Fruit fly (Drosophila melanogaster) whole organism, embryonic: ENCODE measurements around the gene sna.

Source experiments
- Ada2b ChIP-seq: fragments of 200-800 bp; sonication (Bioruptor generic); IDR thresholded peaks from 2 replicates; pipeline ENCODE4 v1.3.6; 2022; ENCODE audit warnings: missing biosample characterization, missing genetic modification characterization
- Atf6 ChIP-seq: fragments of 200-800 bp; sonication (Bioruptor generic); IDR thresholded peaks from 2 replicates; pipeline ENCODE4 v1.3.6; 2022; ENCODE audit warnings: missing biosample characterization, missing genetic modification characterization
- CG10654 ChIP-seq: fragments of 200-800 bp; sonication (Bioruptor generic); optimal IDR thresholded peaks from 2 replicates; lab custom pipeline; 2016; ENCODE audit warnings: missing biosample characterization, missing genetic modification characterization
- CG12155 ChIP-seq: fragments of 200-800 bp; sonication (Bioruptor generic); optimal IDR thresholded peaks from 3 replicates; lab custom pipeline; 2016; ENCODE audit warnings: missing biosample characterization, missing genetic modification characterization
- CG12942 ChIP-seq: fragments of 200-800 bp; sonication (Bioruptor generic); optimal IDR thresholded peaks from 3 replicates; lab custom pipeline; 2016; ENCODE audit warnings: missing biosample characterization, missing genetic modification characterization
- CG13296 ChIP-seq: fragments of 200-800 bp; sonication (Bioruptor generic); optimal IDR thresholded peaks from 3 replicates; lab custom pipeline; 2018; ENCODE audit warnings: missing biosample characterization, mild to moderate bottlenecking, missing genetic modification characterization
- CG15073 ChIP-seq: fragments of 200-800 bp; sonication (Bioruptor generic); optimal IDR thresholded peaks from 2 replicates; lab custom pipeline; 2016; ENCODE audit warnings: missing biosample characterization, missing genetic modification characterization
- CG17802 ChIP-seq: fragments of 200-800 bp; sonication (Bioruptor generic); optimal IDR thresholded peaks from 2 replicates; lab custom pipeline; 2018; ENCODE audit warnings: missing biosample characterization, mild to moderate bottlenecking, missing genetic modification characterization, moderate library complexity
- CG1792 ChIP-seq: fragments of 200-800 bp; sonication (Bioruptor generic); optimal IDR thresholded peaks from 2 replicates; lab custom pipeline; 2016; ENCODE audit warnings: missing biosample characterization, missing genetic modification characterization
- CG18476 ChIP-seq: fragments of 200-800 bp; sonication (Bioruptor generic); optimal IDR thresholded peaks from 2 replicates; lab custom pipeline; 2016; ENCODE audit warnings: missing biosample characterization, mild to moderate bottlenecking, missing genetic modification characterization
- CG30020 ChIP-seq: fragments of 200-800 bp; optimal IDR thresholded peaks from 2 replicates; lab custom pipeline; 2019; ENCODE audit warnings: missing biosample characterization, mild to moderate bottlenecking, missing genetic modification characterization, moderate library complexity
- CG3065 ChIP-seq: fragments of 200-800 bp; sonication (Bioruptor generic); optimal IDR thresholded peaks from 2 replicates; lab custom pipeline; 2016; ENCODE audit warnings: missing biosample characterization, missing genetic modification characterization
- CG32532 ChIP-seq: fragments of 200-800 bp; sonication (Bioruptor generic); IDR thresholded peaks from 2 replicates; pipeline ENCODE4 v1.3.6; 2022; ENCODE audit warnings: missing biosample characterization, missing genetic modification characterization
- CG34224 ChIP-seq: fragments of 200-800 bp; sonication (Bioruptor generic); IDR thresholded peaks from 3 replicates; pipeline ENCODE4 v1.3.6; 2022; ENCODE audit warnings: missing biosample characterization, missing genetic modification characterization; ENCODE audit not compliant: partially characterized antibody
- CG4328 ChIP-seq: fragments of 200-800 bp; sonication (Bioruptor generic); optimal IDR thresholded peaks from 3 replicates; lab custom pipeline; 2017; ENCODE audit warnings: missing biosample characterization, missing genetic modification reagents, missing genetic modification characterization
- CG4707 ChIP-seq: fragments of 200-800 bp; sonication (Bioruptor generic); optimal IDR thresholded peaks from 2 replicates; lab custom pipeline; 2018; ENCODE audit warnings: missing biosample characterization, mild to moderate bottlenecking, missing genetic modification characterization, moderate library complexity
- CG7271 ChIP-seq: fragments of 200-800 bp; sonication (Bioruptor generic); optimal IDR thresholded peaks from 2 replicates; lab custom pipeline; 2018; ENCODE audit warnings: missing biosample characterization, mild to moderate bottlenecking, missing genetic modification characterization, moderate library complexity
- CG8924 ChIP-seq: fragments of 200-800 bp; optimal IDR thresholded peaks from 3 replicates; lab custom pipeline; 2019; ENCODE audit warnings: missing biosample characterization, mild to moderate bottlenecking, missing genetic modification characterization, moderate library complexity
- D19B ChIP-seq: fragments of 200-800 bp; sonication (Bioruptor generic); optimal IDR thresholded peaks from 2 replicates; lab custom pipeline; 2017; ENCODE audit warnings: missing biosample characterization, mild to moderate bottlenecking, missing genetic modification characterization
- Deaf1 ChIP-seq: fragments of 200-800 bp; optimal IDR thresholded peaks from 3 replicates; lab custom pipeline; 2019; ENCODE audit warnings: missing biosample characterization, mild to moderate bottlenecking, missing genetic modification characterization, moderate library complexity
- Dip3 ChIP-seq: fragments of 200-800 bp; sonication (Bioruptor generic); optimal IDR thresholded peaks from 3 replicates; lab custom pipeline; 2016; ENCODE audit warnings: missing biosample characterization, missing genetic modification characterization
- Eip74EF ChIP-seq, 2 experiments: fragments of 200-800 bp in 1 of 2; fragments of >200 bp in 1 of 2; sonication (Bioruptor generic) in 1 of 2; optimal IDR thresholded peaks; 2 replicates each; lab custom pipeline; 2017 to 2019; ENCODE audit warnings: missing biosample characterization in 2 of 2, missing genetic modification characterization in 2 of 2, mild to moderate bottlenecking in 1 of 2, moderate library complexity in 1 of 2
- HHEX ChIP-seq: fragments of 200-800 bp; sonication (Bioruptor generic); optimal IDR thresholded peaks from 3 replicates; lab custom pipeline; 2017; ENCODE audit warnings: missing biosample characterization, mild to moderate bottlenecking, missing genetic modification characterization, missing genetic modification reagents
- Lim3 ChIP-seq: fragments of 200-800 bp; sonication (Bioruptor generic); IDR thresholded peaks from 2 replicates; pipeline ENCODE4 v1.3.6; 2022; ENCODE audit warnings: missing biosample characterization, missing genetic modification characterization
- Meics ChIP-seq: fragments of 200-800 bp; sonication (Bioruptor generic); optimal IDR thresholded peaks from 2 replicates; lab custom pipeline; 2017; ENCODE audit warnings: missing biosample characterization, mild to moderate bottlenecking, missing genetic modification characterization
- Neu2 ChIP-seq: fragments of 200-800 bp; sonication (Bioruptor generic); optimal IDR thresholded peaks from 3 replicates; lab custom pipeline; 2016; ENCODE audit warnings: missing biosample characterization, missing genetic modification characterization, borderline replicate concordance
- Oaz ChIP-seq: fragments of 200-800 bp; sonication (Bioruptor generic); IDR thresholded peaks from 2 replicates; pipeline ENCODE4 v1.3.6; 2022; ENCODE audit warnings: missing biosample characterization, missing genetic modification characterization
- Pdp1 ChIP-seq, 2 experiments: fragments of 200-800 bp; sonication (Bioruptor generic); optimal IDR thresholded peaks; 3 replicates each; lab custom pipeline; 2016; ENCODE audit warnings: missing biosample characterization in 2 of 2, missing genetic modification characterization in 2 of 2, mild to moderate bottlenecking in 1 of 2, moderate library complexity in 1 of 2
- Spps ChIP-seq: fragments of 200-800 bp; sonication (Bioruptor generic); optimal IDR thresholded peaks from 2 replicates; lab custom pipeline; 2018; ENCODE audit warnings: missing biosample characterization, mild to moderate bottlenecking, missing genetic modification characterization
- Sry-β ChIP-seq: fragments of 200-800 bp; sonication (Bioruptor generic); optimal IDR thresholded peaks from 2 replicates; lab custom pipeline; 2018; ENCODE audit warnings: missing biosample characterization, mild to moderate bottlenecking, missing genetic modification characterization, moderate library complexity
- ap ChIP-seq: fragments of 200-800 bp; sonication (Bioruptor generic); IDR thresholded peaks from 2 replicates; pipeline ENCODE4 v1.3.6; 2022; ENCODE audit warnings: missing biosample characterization, missing genetic modification characterization
- chinmo ChIP-seq: fragments of 200-800 bp; sonication (Bioruptor generic); IDR thresholded peaks from 4 replicates; pipeline ENCODE4 v1.3.6; 2022; ENCODE audit warnings: missing biosample characterization, missing genetic modification characterization; ENCODE audit not compliant: partially characterized antibody
- crc ChIP-seq: fragments of 200-800 bp; sonication (Bioruptor generic); optimal IDR thresholded peaks from 2 replicates; lab custom pipeline; 2016; ENCODE audit warnings: missing biosample characterization, missing genetic modification characterization
- crol ChIP-seq: fragments of 200-800 bp; sonication (Bioruptor generic); IDR thresholded peaks from 2 replicates; pipeline ENCODE4 v1.3.6; 2022; ENCODE audit warnings: missing biosample characterization, missing genetic modification characterization
- dmrt11E ChIP-seq: fragments of 200-800 bp; sonication (Bioruptor generic); optimal IDR thresholded peaks from 3 replicates; lab custom pipeline; 2018; ENCODE audit warnings: missing biosample characterization, mild to moderate bottlenecking, missing genetic modification characterization, moderate library complexity
- dmrt99B ChIP-seq: fragments of 200-800 bp; sonication (Bioruptor generic); optimal IDR thresholded peaks from 2 replicates; lab custom pipeline; 2018; ENCODE audit warnings: missing biosample characterization, mild to moderate bottlenecking, missing genetic modification characterization, moderate library complexity
- gcm2 ChIP-seq: fragments of 200-800 bp; sonication (Bioruptor generic); optimal IDR thresholded peaks from 2 replicates; lab custom pipeline; 2016; ENCODE audit warnings: missing biosample characterization, missing genetic modification characterization
- ind ChIP-seq: fragments of 200-800 bp; sonication (Bioruptor generic); optimal IDR thresholded peaks from 3 replicates; lab custom pipeline; 2016; ENCODE audit warnings: missing biosample characterization, missing genetic modification characterization
- ken ChIP-seq: fragments of 200-800 bp; sonication (Bioruptor generic); IDR thresholded peaks from 3 replicates; pipeline ENCODE4 v1.3.6; 2022; ENCODE audit warnings: missing biosample characterization, missing genetic modification characterization
- pita ChIP-seq: fragments of 200-800 bp; sonication (Bioruptor generic); optimal IDR thresholded peaks from 2 replicates; lab custom pipeline; 2017; ENCODE audit warnings: missing biosample characterization, mild to moderate bottlenecking, missing genetic modification characterization
- pum ChIP-seq: fragments of 200-800 bp; sonication (Bioruptor generic); optimal IDR thresholded peaks from 2 replicates; lab custom pipeline; 2016; ENCODE audit warnings: missing biosample characterization, missing genetic modification characterization
- ranshi ChIP-seq: fragments of 200-800 bp; sonication (Bioruptor generic); IDR thresholded peaks from 2 replicates; pipeline ENCODE4 v1.3.6; 2022; ENCODE audit warnings: missing biosample characterization, missing genetic modification characterization
- schlank ChIP-seq: fragments of 200-800 bp; sonication (Bioruptor generic); optimal IDR thresholded peaks from 2 replicates; lab custom pipeline; 2018; ENCODE audit warnings: missing biosample characterization, mild to moderate bottlenecking, missing genetic modification characterization
- sens-2 ChIP-seq: fragments of 200-800 bp; sonication (Bioruptor generic); IDR thresholded peaks from 2 replicates; pipeline ENCODE4 v1.3.6; 2022; ENCODE audit warnings: missing biosample characterization, missing genetic modification characterization
- sisA ChIP-seq: fragments of 200-800 bp; sonication (Bioruptor generic); IDR thresholded peaks from 2 replicates; pipeline ENCODE4 v1.3.6; 2022; ENCODE audit warnings: missing biosample characterization, missing genetic modification characterization
- sob ChIP-seq: fragments of 200-800 bp; sonication (Bioruptor generic); IDR thresholded peaks from 2 replicates; pipeline ENCODE4 v1.3.6; 2022; ENCODE audit warnings: missing biosample characterization, missing genetic modification characterization
- stc ChIP-seq: fragments of 200-800 bp; sonication (Bioruptor generic); IDR thresholded peaks from 2 replicates; pipeline ENCODE4 v1.3.6; 2022; ENCODE audit warnings: missing biosample characterization, missing genetic modification characterization
- stwl ChIP-seq: fragments of 200-800 bp; sonication (Bioruptor generic); optimal IDR thresholded peaks from 3 replicates; lab custom pipeline; 2018; ENCODE audit warnings: missing biosample characterization, mild to moderate bottlenecking, missing genetic modification characterization, moderate library complexity
- usp ChIP-seq: fragments of >200 bp; optimal IDR thresholded peaks from 2 replicates; lab custom pipeline; 2017; ENCODE audit warnings: missing biosample characterization, missing genetic modification characterization
- z ChIP-seq: fragments of 200-800 bp; sonication (Bioruptor generic); IDR thresholded peaks from 3 replicates; pipeline ENCODE4 v1.3.6; 2022; ENCODE audit warnings: missing biosample characterization, missing genetic modification characterization
- zen2 ChIP-seq: fragments of 200-800 bp; sonication (Bioruptor generic); IDR thresholded peaks from 3 replicates; pipeline ENCODE4 v1.3.6; 2022; ENCODE audit warnings: missing biosample characterization, missing genetic modification characterization; ENCODE audit not compliant: partially characterized antibody

The sna gene

DNA sequence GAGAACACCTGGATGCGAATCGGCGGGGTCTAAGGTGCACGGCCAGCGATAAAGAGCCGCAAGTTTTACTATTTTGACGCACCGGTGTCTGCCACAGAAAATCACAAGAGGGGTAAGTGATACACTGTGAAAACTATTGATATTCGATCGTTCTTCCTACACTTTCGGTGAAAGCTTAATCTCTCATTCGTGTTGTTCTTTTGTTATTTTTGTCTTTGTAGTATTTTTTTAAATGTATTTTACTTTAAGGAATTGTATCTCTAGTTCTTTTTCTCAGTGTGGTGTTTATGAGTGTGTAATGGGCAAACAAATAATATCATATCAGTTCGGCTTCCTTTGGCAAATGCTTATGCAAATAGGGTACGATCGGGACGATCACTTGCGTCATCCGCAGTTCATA lies 45.8 kb downstream of the sna start (continued):
- TF ChIP-seq D19B (GFP tag; lab: Kevin White, UChicago) (no peak), ken (GFP tag; lab: Robert Waterston, UW) (no peak), CG4328 (GFP tag; lab: Kevin White, UChicago) (no peak), Deaf1 (no peak), CG10654 (GFP tag; lab: Kevin White, UChicago) (no peak), CG17802 (tag; lab: Kevin White, UChicago) (peak; percentile 20), sob (GFP tag; lab: Robert Waterston, UW) (no peak; the same call in 1 of the 2 replicates), sisA (GFP tag; lab: Robert Waterston, UW) (peak; percentile 42), Dip3 (GFP tag; lab: Kevin White, UChicago) (no peak), Pdp1 (GFP tag; optimal IDR thresholded peaks at IDR 0.05; lab: Kevin White, UChicago) (peak in 1 of 2 experiments; percentile 28), Oaz (GFP tag; lab: Robert Waterston, UW) (no peak), pita (no peak), CG30020 (tag; lab: Kevin White, UChicago) (no peak), CG7271 (tag; lab: Kevin White, UChicago) (no peak), stc (GFP tag; lab: Robert Waterston, UW) (no peak), gcm2 (GFP tag; lab: Kevin White, UChicago) (no peak), CG18476 (GFP tag; lab: Kevin White, UChicago) (no peak), CG32532 (GFP tag; lab: Robert Waterston, UW) (no peak), dmrt11E (tag; lab: Kevin White, UChicago) (peak; percentile 71), ap (GFP tag; lab: Robert Waterston, UW) (no peak), CG8924 (tag; lab: Kevin White, UChicago) (peak; percentile 37), CG12155 (GFP tag; lab: Kevin White, UChicago) (no peak), z (no peak), schlank (tag; lab: Kevin White, UChicago) (no peak), Lim3 (GFP tag; lab: Robert Waterston, UW) (no peak), chinmo (GFP tag; lab: Robert Waterston, UW) (no peak), Meics (GFP tag; lab: Kevin White, UChicago) (no peak), usp (no peak), sens-2 (GFP tag; lab: Robert Waterston, UW) (no peak), crc (GFP tag; lab: Kevin White, UChicago) (no peak), CG12942 (GFP tag; lab: Kevin White, UChicago) (no peak), Neu2 (GFP tag; lab: Kevin White, UChicago) (no peak), Atf6 (no peak), pum (GFP tag; lab: Kevin White, UChicago) (peak; percentile 16), ind (no peak), Eip74EF (GFP tag; optimal IDR thresholded peaks at IDR 0.05; lab: Kevin White, UChicago) (no peak), HHEX (GFP tag; lab: Kevin White, UChicago) (no peak), Spps (tag; lab: Kevin White, UChicago) (peak; percentile 14), Ada2b (GFP tag; lab: Robert Waterston, UW) (no peak), crol (GFP tag; lab: Robert Waterston, UW) (no peak), CG3065 (GFP tag; lab: Kevin White, UChicago) (no peak), CG15073 (no peak), zen2 (GFP tag; lab: Robert Waterston, UW) (no peak), ranshi (peak; percentile 57; the same call in 1 of the 2 replicates), stwl (tag; lab: Kevin White, UChicago) (peak; percentile 4), CG13296 (GFP tag; lab: Kevin White, UChicago) (no peak), dmrt99B (tag; lab: Kevin White, UChicago) (peak; percentile 36), CG1792 (GFP tag; lab: Kevin White, UChicago) (no peak), Sry-β (GFP tag; lab: Kevin White, UChicago) (no peak), CG34224 (GFP tag; lab: Robert Waterston, UW) (no peak), CG4707 (no peak)
